Fruit fly (Drosophila melanogaster) whole organism, embryonic: ENCODE measurements around the gene CG42650.

Experiments used
- ATbp ChIP-seq: fragments of 200-800 bp; sonication (Bioruptor generic); optimal IDR thresholded peaks from 2 replicates; lab custom pipeline; 2017; ENCODE audit warnings: missing biosample characterization, mild to moderate bottlenecking, missing genetic modification characterization, missing genetic modification reagents
- Atf6 ChIP-seq: fragments of 200-800 bp; sonication (Bioruptor generic); IDR thresholded peaks from 2 replicates; pipeline ENCODE4 v1.3.6; 2022; ENCODE audit warnings: missing biosample characterization, missing genetic modification characterization
- BEAF-32 ChIP-seq: fragments of 200-800 bp; sonication (Bioruptor generic); optimal IDR thresholded peaks from 3 replicates; lab custom pipeline; 2017; ENCODE audit warnings: missing biosample characterization, missing genetic modification characterization, mild to moderate bottlenecking, moderate library complexity, missing genetic modification reagents
- CG10654 ChIP-seq: fragments of 200-800 bp; sonication (Bioruptor generic); optimal IDR thresholded peaks from 2 replicates; lab custom pipeline; 2016; ENCODE audit warnings: missing biosample characterization, missing genetic modification characterization
- CG11560 ChIP-seq: fragments of 200-800 bp; sonication (Bioruptor generic); IDR thresholded peaks from 3 replicates; pipeline ENCODE4 v1.3.6; 2022; ENCODE audit warnings: missing biosample characterization, missing genetic modification characterization
- CG11723 ChIP-seq: fragments of 200-800 bp; sonication (Bioruptor generic); optimal IDR thresholded peaks from 2 replicates; lab custom pipeline; 2017; ENCODE audit warnings: missing biosample characterization, mild to moderate bottlenecking, missing genetic modification characterization
- CG12219 ChIP-seq: fragments of 200-800 bp; sonication (Bioruptor generic); optimal IDR thresholded peaks from 3 replicates; lab custom pipeline; 2018; ENCODE audit warnings: missing biosample characterization, mild to moderate bottlenecking, missing genetic modification characterization
- CG12236 ChIP-seq: fragments of 200-800 bp; sonication (Bioruptor generic); optimal IDR thresholded peaks from 2 replicates; lab custom pipeline; 2016; ENCODE audit warnings: missing biosample characterization, missing genetic modification characterization
- CG1603 ChIP-seq: fragments of 200-800 bp; sonication (Bioruptor generic); optimal IDR thresholded peaks from 2 replicates; lab custom pipeline; 2019; ENCODE audit warnings: missing biosample characterization, mild to moderate bottlenecking, missing genetic modification characterization, moderate library complexity
- CG18619 ChIP-seq: fragments of 200-800 bp; sonication (Bioruptor generic); optimal IDR thresholded peaks from 3 replicates; lab custom pipeline; 2017; ENCODE audit warnings: missing biosample characterization, mild to moderate bottlenecking, missing genetic modification characterization
- CG2712 ChIP-seq: fragments of 200-800 bp; optimal IDR thresholded peaks from 3 replicates; lab custom pipeline; 2019; ENCODE audit warnings: missing biosample characterization, mild to moderate bottlenecking, missing genetic modification characterization, moderate library complexity
- CG3407 ChIP-seq: fragments of 200-800 bp; sonication (Bioruptor generic); optimal IDR thresholded peaks from 2 replicates; lab custom pipeline; 2018; ENCODE audit warnings: missing biosample characterization, mild to moderate bottlenecking, missing genetic modification characterization
- CG4820 ChIP-seq: fragments of 200-800 bp; sonication (Bioruptor generic); optimal IDR thresholded peaks from 3 replicates; lab custom pipeline; 2016; ENCODE audit warnings: missing biosample characterization, missing genetic modification characterization
- CG5180 ChIP-seq: fragments of 200-800 bp; sonication (Bioruptor generic); optimal IDR thresholded peaks from 3 replicates; lab custom pipeline; 2017; ENCODE audit warnings: missing biosample characterization, missing genetic modification characterization, mild to moderate bottlenecking, moderate library complexity, missing genetic modification reagents
- CG7271 ChIP-seq: fragments of 200-800 bp; sonication (Bioruptor generic); optimal IDR thresholded peaks from 2 replicates; lab custom pipeline; 2018; ENCODE audit warnings: missing biosample characterization, mild to moderate bottlenecking, missing genetic modification characterization, moderate library complexity
- CG7928 ChIP-seq: fragments of 200-800 bp; sonication (Bioruptor generic); optimal IDR thresholded peaks from 2 replicates; lab custom pipeline; 2017; ENCODE audit warnings: missing biosample characterization, mild to moderate bottlenecking, missing genetic modification characterization
- CG8281 ChIP-seq: fragments of 200-800 bp; sonication (Bioruptor generic); optimal IDR thresholded peaks from 2 replicates; lab custom pipeline; 2018; ENCODE audit warnings: missing biosample characterization, mild to moderate bottlenecking, missing genetic modification characterization, moderate library complexity
- CG8359 ChIP-seq: fragments of 200-800 bp; sonication (Bioruptor generic); optimal IDR thresholded peaks from 2 replicates; lab custom pipeline; 2017; ENCODE audit warnings: missing biosample characterization, mild to moderate bottlenecking, missing genetic modification characterization, borderline replicate concordance
- CG9876 ChIP-seq: fragments of 200-800 bp; sonication (Bioruptor generic); optimal IDR thresholded peaks from 2 replicates; lab custom pipeline; 2016; ENCODE audit warnings: missing biosample characterization, missing genetic modification characterization
- CHES-1-like ChIP-seq: fragments of 200-800 bp; sonication (Bioruptor generic); optimal IDR thresholded peaks from 2 replicates; lab custom pipeline; 2016; ENCODE audit warnings: missing biosample characterization, missing genetic modification characterization
- CoRest ChIP-seq: fragments of 200-800 bp; sonication (Bioruptor generic); optimal IDR thresholded peaks from 3 replicates; lab custom pipeline; 2018; ENCODE audit warnings: missing biosample characterization, mild to moderate bottlenecking, missing genetic modification characterization, moderate library complexity
- D19A ChIP-seq: fragments of 200-800 bp; optimal IDR thresholded peaks from 3 replicates; lab custom pipeline; 2019; ENCODE audit warnings: missing biosample characterization, mild to moderate bottlenecking, missing genetic modification characterization, moderate library complexity
- Dbx ChIP-seq: fragments of 200-800 bp; sonication (Bioruptor generic); IDR thresholded peaks from 3 replicates; pipeline ENCODE4 v1.3.6; 2022; ENCODE audit warnings: missing biosample characterization, missing genetic modification characterization
- E2f1 ChIP-seq: fragments of 200-800 bp; sonication (Bioruptor generic); IDR thresholded peaks from 2 replicates; pipeline ENCODE4 v1.3.6; 2022; ENCODE audit warnings: missing biosample characterization, missing genetic modification characterization
- Gsc ChIP-seq: fragments of 200-800 bp; sonication (Bioruptor generic); IDR thresholded peaks from 2 replicates; pipeline ENCODE4 v1.3.6; 2022; ENCODE audit warnings: missing biosample characterization, missing genetic modification characterization
- Hey ChIP-seq: fragments of 200-800 bp; sonication (Bioruptor generic); optimal IDR thresholded peaks from 3 replicates; lab custom pipeline; 2018; ENCODE audit warnings: missing biosample characterization, mild to moderate bottlenecking, missing genetic modification characterization
- Hr78 ChIP-seq, 2 experiments: fragments of 200-800 bp in 1 of 2; fragments of >200 bp in 1 of 2; sonication (Bioruptor generic) in 1 of 2; optimal IDR thresholded peaks; 2 replicates each; lab custom pipeline; 2017 to 2019; ENCODE audit warnings: missing biosample characterization in 2 of 2, missing genetic modification characterization in 2 of 2, mild to moderate bottlenecking in 1 of 2, moderate library complexity in 1 of 2
- NC2β ChIP-seq: fragments of 200-800 bp; sonication (Bioruptor generic); optimal IDR thresholded peaks from 2 replicates; lab custom pipeline; 2016; ENCODE audit warnings: missing biosample characterization, missing genetic modification characterization
- Optix ChIP-seq: fragments of 200-800 bp; sonication (Bioruptor generic); IDR thresholded peaks from 3 replicates; pipeline ENCODE4 v1.3.6; 2022; ENCODE audit warnings: missing biosample characterization, missing genetic modification characterization
- PHDP ChIP-seq: fragments of 200-800 bp; sonication (Bioruptor generic); optimal IDR thresholded peaks from 3 replicates; lab custom pipeline; 2018; ENCODE audit warnings: missing biosample characterization, mild to moderate bottlenecking, missing genetic modification characterization, moderate library complexity
- Rfx ChIP-seq: fragments of 200-800 bp; sonication (Bioruptor generic); IDR thresholded peaks from 2 replicates; pipeline ENCODE4 v1.3.6; 2022; ENCODE audit warnings: missing biosample characterization, missing genetic modification characterization
- Stat92E ChIP-seq, 3 experiments: fragments of >200 bp in 2 of 3; fragments of 200-800 bp in 1 of 3; sonication (Bioruptor generic) in 1 of 3; optimal IDR thresholded peaks; 2 replicates each; lab custom pipeline; 2017 to 2019; ENCODE audit warnings: missing biosample characterization in 3 of 3, missing genetic modification characterization in 3 of 3, mild to moderate bottlenecking in 1 of 3, moderate library complexity in 1 of 3
- az2 ChIP-seq: fragments of 200-800 bp; sonication (Bioruptor generic); optimal IDR thresholded peaks from 3 replicates; lab custom pipeline; 2016; ENCODE audit warnings: missing biosample characterization, missing genetic modification characterization
- br ChIP-seq: fragments of >200 bp; optimal IDR thresholded peaks from 2 replicates; lab custom pipeline; 2017
- btn ChIP-seq: fragments of 200-800 bp; sonication (Bioruptor generic); optimal IDR thresholded peaks from 2 replicates; lab custom pipeline; 2016; ENCODE audit warnings: missing biosample characterization, missing genetic modification characterization
- cato ChIP-seq: fragments of 200-800 bp; sonication (Bioruptor generic); optimal IDR thresholded peaks from 2 replicates; lab custom pipeline; 2016; ENCODE audit warnings: missing biosample characterization, missing genetic modification characterization, borderline replicate concordance
- cg ChIP-seq: fragments of 200-800 bp; sonication (Bioruptor generic); optimal IDR thresholded peaks from 3 replicates; lab custom pipeline; 2019; ENCODE audit warnings: missing biosample characterization, mild to moderate bottlenecking, missing genetic modification characterization, moderate library complexity
- ci ChIP-seq: fragments of 200-800 bp; sonication (Bioruptor generic); IDR thresholded peaks from 3 replicates; pipeline ENCODE4 v1.3.6; 2022; ENCODE audit warnings: missing biosample characterization, missing genetic modification characterization
- croc ChIP-seq: fragments of 200-800 bp; sonication (Bioruptor generic); conservative IDR thresholded peaks from 3 replicates; pipeline ENCODE4 v1.3.6; 2022; ENCODE audit warnings: missing biosample characterization, missing genetic modification characterization
- dmrt99B ChIP-seq: fragments of 200-800 bp; sonication (Bioruptor generic); optimal IDR thresholded peaks from 2 replicates; lab custom pipeline; 2018; ENCODE audit warnings: missing biosample characterization, mild to moderate bottlenecking, missing genetic modification characterization, moderate library complexity
- fd3F ChIP-seq: fragments of 200-800 bp; sonication (Bioruptor generic); optimal IDR thresholded peaks from 2 replicates; lab custom pipeline; 2018; ENCODE audit warnings: missing biosample characterization, mild to moderate bottlenecking, missing genetic modification characterization, moderate library complexity
- gsb-n ChIP-seq: fragments of 200-800 bp; sonication (Bioruptor generic); optimal IDR thresholded peaks from 3 replicates; lab custom pipeline; 2018; ENCODE audit warnings: missing biosample characterization, mild to moderate bottlenecking, missing genetic modification characterization
- jigr1 ChIP-seq: fragments of 200-800 bp; sonication (Bioruptor generic); IDR thresholded peaks from 3 replicates; pipeline ENCODE4 v1.3.6; 2022; ENCODE audit warnings: missing biosample characterization, missing genetic modification characterization
- mirr ChIP-seq: fragments of 200-800 bp; sonication (Bioruptor generic); optimal IDR thresholded peaks from 3 replicates; lab custom pipeline; 2018; ENCODE audit warnings: missing biosample characterization, mild to moderate bottlenecking, missing genetic modification characterization
- ro ChIP-seq: fragments of 200-800 bp; sonication (Bioruptor generic); IDR thresholded peaks from 2 replicates; pipeline ENCODE4 v1.3.6; 2022; ENCODE audit warnings: missing biosample characterization, missing genetic modification characterization
- sima ChIP-seq: fragments of 200-800 bp; sonication (Bioruptor generic); optimal IDR thresholded peaks from 2 replicates; lab custom pipeline; 2016; ENCODE audit warnings: missing biosample characterization, missing genetic modification characterization
- slou ChIP-seq: fragments of 200-800 bp; sonication (Bioruptor generic); optimal IDR thresholded peaks from 3 replicates; lab custom pipeline; 2016; ENCODE audit warnings: missing biosample characterization, missing genetic modification characterization
- sqz ChIP-seq: fragments of 200-800 bp; sonication (Bioruptor generic); optimal IDR thresholded peaks from 3 replicates; lab custom pipeline; 2018; ENCODE audit warnings: missing biosample characterization, mild to moderate bottlenecking, missing genetic modification characterization
- tgo ChIP-seq: fragments of 200-800 bp; sonication (Bioruptor generic); IDR thresholded peaks from 3 replicates; pipeline ENCODE4 v1.3.6; 2022; ENCODE audit warnings: missing biosample characterization, missing genetic modification characterization
- trem ChIP-seq: fragments of 200-800 bp; optimal IDR thresholded peaks from 3 replicates; lab custom pipeline; 2019; ENCODE audit warnings: missing biosample characterization, mild to moderate bottlenecking, missing genetic modification characterization, moderate library complexity

Gene CG42650

dm6 chr3R:7346445-7346844 is 44.8 kb upstream of the CG42650 start, which contains the start of gene nxf4 (continued):
- TF ChIP-seq sqz (GFP tag; lab: Kevin White, UChicago) (no peak), E2f1 (GFP tag; lab: Robert Waterston, UW) (peak; percentile 12; the same call in 1 of the 2 replicates), dmrt99B (peak; percentile 32), Dbx (peak; percentile 86), btn (peak; percentile 59), CG8281 (tag; lab: Kevin White, UChicago) (no peak), CG12219 (GFP tag; lab: Kevin White, UChicago) (peak; percentile 31), CG10654 (peak; percentile 75), CG5180 (GFP tag; lab: Kevin White, UChicago) (no peak), CG1603 (peak; percentile 80), Hey (tag; lab: Kevin White, UChicago) (no peak), NC2β (peak; percentile 81), CG9876 (GFP tag; lab: Kevin White, UChicago) (peak; percentile 88), CG12236 (GFP tag; lab: Kevin White, UChicago) (peak; percentile 0), az2 (GFP tag; lab: Kevin White, UChicago) (peak; percentile 85), Hr78 (GFP tag; optimal IDR thresholded peaks at IDR 0.05; lab: Kevin White, UChicago) (no peak), CHES-1-like (peak; percentile 57), CG7928 (GFP tag; lab: Kevin White, UChicago) (no peak), sima (GFP tag; lab: Kevin White, UChicago) (peak; percentile 61), br (lab: Kevin White, UChicago) (no peak), cato (peak; percentile 15), D19A (tag; lab: Kevin White, UChicago) (peak; percentile 36), BEAF-32 (GFP tag; lab: Kevin White, UChicago) (peak; percentile 26), ci (GFP tag; lab: Robert Waterston, UW) (peak; percentile 76), fd3F (GFP tag; lab: Kevin White, UChicago) (peak; percentile 44), CG11560 (tag; lab: Robert Waterston, UW) (peak; percentile 27; the same call in 1 of the 3 replicates), Rfx (GFP tag; lab: Robert Waterston, UW) (peak; percentile 89), CG18619 (GFP tag; lab: Kevin White, UChicago) (peak; percentile 56), Gsc (GFP tag; lab: Robert Waterston, UW) (no peak), Stat92E (GFP tag; optimal IDR thresholded peaks at IDR 0.05; lab: Kevin White, UChicago) (no peak), CG3407 (GFP tag; lab: Kevin White, UChicago) (peak; percentile 46), CG4820 (GFP tag; lab: Kevin White, UChicago) (peak; percentile 76), ATbp (GFP tag; lab: Kevin White, UChicago) (peak; percentile 10), CoRest (peak; percentile 75), CG7271 (tag; lab: Kevin White, UChicago) (peak; percentile 38), slou (GFP tag; lab: Kevin White, UChicago) (peak; percentile 64), Optix (GFP tag; lab: Robert Waterston, UW) (peak; percentile 76), gsb-n (tag; lab: Kevin White, UChicago) (peak; percentile 1), mirr (GFP tag; lab: Kevin White, UChicago) (peak; percentile 31), CG11723 (GFP tag; lab: Kevin White, UChicago) (peak; percentile 7), trem (tag; lab: Kevin White, UChicago) (peak; percentile 50), tgo (peak; percentile 67), jigr1 (GFP tag; lab: Robert Waterston, UW) (0 out of 3 replicates have a peak, but pooled peaks have one; percentile 12), CG2712 (peak; percentile 76), Atf6 (GFP tag; lab: Robert Waterston, UW) (0 out of 2 replicates have a peak, but pooled peaks have one; percentile 17), PHDP (tag; lab: Kevin White, UChicago) (peak; percentile 76), CG8359 (GFP tag; lab: Kevin White, UChicago) (peak; percentile 34), cg (no peak), croc (GFP tag; lab: Robert Waterston, UW) (peak; percentile 51; the same call in 2 of the 3 replicates), ro (no peak)
